Worm (Caenorhabditis elegans): ENCODE measurements around the gene lelo-4.

lelo-4 gene

DNA sequence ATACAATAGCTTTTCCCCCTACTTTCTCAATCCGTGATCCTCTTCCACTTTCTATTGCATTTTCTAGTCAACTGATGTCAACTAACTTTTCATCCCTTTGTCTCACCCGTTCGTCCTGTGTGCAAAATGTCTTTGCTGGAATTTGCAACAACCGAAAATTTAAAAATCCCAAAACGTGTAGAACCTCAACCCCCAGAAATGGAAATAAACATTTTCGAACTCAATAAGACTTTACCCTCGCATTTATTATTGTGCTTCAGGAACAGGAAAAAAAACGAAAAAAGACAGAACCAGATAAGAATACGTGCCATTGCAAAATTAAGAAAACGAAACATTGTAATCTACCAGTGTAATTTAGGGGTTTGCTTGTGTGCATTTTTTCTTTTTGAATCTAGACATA lies 2.6 kb upstream of the lelo-4 start:
- no peak for TF ChIP-seq tab-1 (GFP tag; IDR thresholded peaks at IDR 0.05)
- TF ChIP-seq flt-1 (GFP tag; IDR thresholded peaks at IDR 0.05), result no peak
- TF ChIP-seq ztf-29 (GFP tag; IDR thresholded peaks at IDR 0.05), result no peak
- no peak for TF ChIP-seq med-1 (GFP tag; optimal IDR thresholded peaks at IDR 0.05; ENCODE audit: insufficient read depth)
- no peak for TF ChIP-seq klf-2 (GFP tag; conservative IDR thresholded peaks at IDR 0.05)
- no peak for TF ChIP-seq ref-1 (GFP tag; conservative IDR thresholded peaks at IDR 0.05)
- no peak for TF ChIP-seq cog-1 (tag; optimal IDR thresholded peaks at IDR 0.05)

DNA sequence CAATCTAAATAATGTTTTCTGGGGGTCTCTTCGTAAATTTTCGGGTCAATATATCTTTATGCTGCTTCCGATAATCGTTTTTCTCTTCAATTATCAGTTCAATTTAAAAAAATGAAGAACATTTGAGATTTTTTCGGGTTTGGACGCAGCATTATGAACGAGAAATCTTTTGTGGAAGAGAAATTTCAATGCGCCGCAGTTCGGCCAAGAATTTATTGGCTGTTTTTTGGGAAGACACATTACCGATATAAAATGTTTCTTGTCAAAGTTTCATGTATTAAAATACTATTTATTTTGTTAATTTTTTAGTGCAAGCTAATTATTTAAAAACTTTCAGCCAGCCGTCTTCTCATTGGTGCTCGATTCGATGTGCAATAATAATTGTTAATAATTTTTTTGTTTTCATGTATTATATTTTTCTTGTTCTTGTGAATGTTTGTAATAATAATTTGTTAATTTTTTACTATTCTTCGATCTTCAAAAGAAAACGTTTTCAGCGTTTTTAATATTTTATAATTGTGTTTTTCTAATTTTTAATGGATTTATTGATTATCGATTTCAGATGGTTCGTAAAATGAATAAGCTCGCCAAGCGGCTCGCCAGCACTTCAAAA lies 1.1 kb downstream of the lelo-4 start, which contains the start of the genes C18A3.10 and C18A3.3:
Gene C18A3.10 (minus strand): TSS at position 101 of the 613 bp plus-strand sequence.
Gene C18A3.3 (plus strand): TSS at position 563 of the 613 bp plus-strand sequence.
- no peak for TF ChIP-seq ref-1 (GFP tag; conservative IDR thresholded peaks at IDR 0.05)
- no peak for TF ChIP-seq cog-1 (tag; optimal IDR thresholded peaks at IDR 0.05)

DNA sequence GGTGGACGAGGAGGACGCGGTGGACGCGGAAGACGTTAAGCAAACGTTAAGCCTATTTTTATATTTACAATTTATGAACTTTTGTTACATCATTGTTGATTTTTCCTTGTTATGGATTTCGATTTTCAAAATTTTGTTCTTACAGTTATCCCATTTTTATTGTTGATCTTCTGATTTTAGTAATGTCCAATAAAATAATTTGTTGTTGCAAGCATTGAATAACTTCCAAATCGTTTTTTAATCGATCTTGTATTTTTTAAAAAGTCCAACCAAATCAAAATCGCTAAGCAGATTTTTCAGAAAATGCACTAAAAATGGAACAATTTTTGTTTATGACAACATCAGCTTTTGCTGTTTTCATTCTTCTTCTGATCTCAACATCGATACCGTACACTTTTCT lies 3.1 kb downstream of the lelo-4 start, which contains the start of gene zipt-3:
Gene zipt-3 (plus strand): TSS at position 301 of the 400 bp plus-strand sequence.
- TF ChIP-seq tab-1 (GFP tag; IDR thresholded peaks at IDR 0.05), result no peak
- TF ChIP-seq T22C8.4 (GFP tag; IDR thresholded peaks at IDR 0.05), result no peak
- TF ChIP-seq klf-2 (GFP tag; conservative IDR thresholded peaks at IDR 0.05), result no peak
- no peak for TF ChIP-seq ref-1 (GFP tag; conservative IDR thresholded peaks at IDR 0.05)

- no peak for TF ChIP-seq med-1 (GFP tag; optimal IDR thresholded peaks at IDR 0.05; ENCODE audit: insufficient read depth)
- no peak for TF ChIP-seq klf-2 (GFP tag; conservative IDR thresholded peaks at IDR 0.05)
- no peak for TF ChIP-seq T22C8.4 (GFP tag; IDR thresholded peaks at IDR 0.05)
- TF ChIP-seq ref-1 (GFP tag; conservative IDR thresholded peaks at IDR 0.05), result no peak
- no peak for TF ChIP-seq ztf-23 (GFP tag; IDR thresholded peaks at IDR 0.05)
- no peak for TF ChIP-seq tab-1 (GFP tag; IDR thresholded peaks at IDR 0.05)
- no peak for TF ChIP-seq cog-1 (tag; optimal IDR thresholded peaks at IDR 0.05)
- TF ChIP-seq ztf-29 (GFP tag; IDR thresholded peaks at IDR 0.05), result no peak
- no peak for TF ChIP-seq flt-1 (GFP tag; IDR thresholded peaks at IDR 0.05)
Observed at ce11 chrII:5719848-5720247, 5.1 kb downstream of the lelo-4 start, which contains the start of gene damt-1. Gene damt-1 (plus strand): TSS chrII:5720148.

DNA sequence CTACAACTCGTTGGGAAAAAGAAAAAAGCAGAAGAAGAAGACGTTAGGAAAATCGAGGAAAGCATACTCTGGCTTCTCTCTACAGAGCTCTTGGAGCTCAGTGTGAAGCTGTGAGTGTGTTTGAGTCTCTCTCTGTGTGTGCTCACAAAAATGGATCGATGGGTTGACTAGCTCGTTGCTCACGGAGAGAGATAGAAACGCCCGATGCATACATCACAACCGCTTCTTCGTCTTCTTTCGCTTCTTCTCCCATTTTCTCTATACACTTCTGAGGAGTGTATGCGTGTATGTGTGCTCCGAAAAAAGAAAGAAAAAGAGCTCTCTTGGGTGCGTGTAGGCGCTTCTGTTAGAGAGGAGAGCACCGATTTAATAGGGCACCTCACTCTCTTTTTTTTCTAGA lies 10.4 kb downstream of the lelo-4 start:
- TF ChIP-seq ztf-23 (GFP tag; IDR thresholded peaks at IDR 0.05), result no peak
- no peak for TF ChIP-seq med-1 (GFP tag; optimal IDR thresholded peaks at IDR 0.05; ENCODE audit: insufficient read depth)
- TF ChIP-seq ztf-29 (GFP tag; IDR thresholded peaks at IDR 0.05), result no peak
- no peak for TF ChIP-seq T22C8.4 (GFP tag; IDR thresholded peaks at IDR 0.05)
- TF ChIP-seq klf-2 (GFP tag; conservative IDR thresholded peaks at IDR 0.05), result no peak
- no peak for TF ChIP-seq flt-1 (GFP tag; IDR thresholded peaks at IDR 0.05)
- no peak for TF ChIP-seq tab-1 (GFP tag; IDR thresholded peaks at IDR 0.05)
- no peak for TF ChIP-seq cog-1 (tag; optimal IDR thresholded peaks at IDR 0.05)
- TF ChIP-seq ref-1 (GFP tag; conservative IDR thresholded peaks at IDR 0.05), result no peak

ce11 chrII:5727707-5728106 lies 13.0 kb downstream of the lelo-4 start, which contains the start of gene rab-3:
Gene rab-3 (minus strand): TSS chrII:5727853.
- no peak for TF ChIP-seq cog-1 (tag; optimal IDR thresholded peaks at IDR 0.05)
- TF ChIP-seq ztf-23 (GFP tag; IDR thresholded peaks at IDR 0.05), result no peak
- no peak for TF ChIP-seq klf-2 (GFP tag; conservative IDR thresholded peaks at IDR 0.05)
- TF ChIP-seq flt-1 (GFP tag; IDR thresholded peaks at IDR 0.05), result no peak
- TF ChIP-seq T22C8.4 (GFP tag; IDR thresholded peaks at IDR 0.05), result no peak
- no peak for TF ChIP-seq ztf-29 (GFP tag; IDR thresholded peaks at IDR 0.05)
- TF ChIP-seq med-1 (GFP tag; optimal IDR thresholded peaks at IDR 0.05; ENCODE audit: insufficient read depth), result no peak
- no peak for TF ChIP-seq tab-1 (GFP tag; IDR thresholded peaks at IDR 0.05)
- no peak for TF ChIP-seq ref-1 (GFP tag; conservative IDR thresholded peaks at IDR 0.05)

ce11 chrII:5730343-5731083 lies 15.8 kb downstream of the lelo-4 start, which contains the start of the genes C18A3.7 and C18A3.11:
Gene C18A3.7 (minus strand): TSS chrII:5730443.
Gene C18A3.11 (plus strand): TSS chrII:5731033.
- TF ChIP-seq flt-1 (GFP tag; IDR thresholded peaks at IDR 0.05) (no peak), T22C8.4 (GFP tag; IDR thresholded peaks at IDR 0.05) (no peak), klf-2 (GFP tag; conservative IDR thresholded peaks at IDR 0.05) (no peak), ref-1 (GFP tag; conservative IDR thresholded peaks at IDR 0.05) (no peak), ztf-29 (GFP tag; IDR thresholded peaks at IDR 0.05) (no peak), ztf-23 (GFP tag; IDR thresholded peaks at IDR 0.05) (no peak), cog-1 (tag; optimal IDR thresholded peaks at IDR 0.05) (no peak), tab-1 (GFP tag; IDR thresholded peaks at IDR 0.05) (no peak), med-1 (GFP tag; optimal IDR thresholded peaks at IDR 0.05; ENCODE audit: insufficient read depth) (no peak)

DNA sequence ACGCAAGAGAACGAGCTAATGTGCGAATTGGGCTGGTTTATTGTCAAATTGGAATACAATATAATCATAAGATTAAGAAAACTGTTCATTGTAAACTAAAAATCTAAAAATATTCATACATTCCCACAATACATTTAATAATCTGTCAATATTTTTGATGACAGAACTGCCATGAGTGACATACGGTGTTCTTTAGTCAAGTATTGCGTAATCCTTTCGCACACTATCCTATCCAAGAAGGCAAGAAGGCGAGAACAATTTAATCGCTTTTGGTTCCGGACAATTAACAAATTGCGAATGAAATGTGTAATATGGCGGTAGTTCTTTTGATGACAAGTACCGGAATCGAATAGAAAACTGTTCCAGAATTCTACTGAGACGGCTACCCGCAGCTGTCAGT lies 20.2 kb downstream of the lelo-4 start:
- no peak for TF ChIP-seq ztf-23 (GFP tag; IDR thresholded peaks at IDR 0.05)
- no peak for TF ChIP-seq flt-1 (GFP tag; IDR thresholded peaks at IDR 0.05)
- no peak for TF ChIP-seq T22C8.4 (GFP tag; IDR thresholded peaks at IDR 0.05)
- no peak for TF ChIP-seq cog-1 (tag; optimal IDR thresholded peaks at IDR 0.05)
- TF ChIP-seq tab-1 (GFP tag; IDR thresholded peaks at IDR 0.05), result no peak
- TF ChIP-seq med-1 (GFP tag; optimal IDR thresholded peaks at IDR 0.05; ENCODE audit: insufficient read depth), result no peak
- no peak for TF ChIP-seq ref-1 (GFP tag; conservative IDR thresholded peaks at IDR 0.05)
- TF ChIP-seq klf-2 (GFP tag; conservative IDR thresholded peaks at IDR 0.05), result no peak
- no peak for TF ChIP-seq ztf-29 (GFP tag; IDR thresholded peaks at IDR 0.05)

DNA sequence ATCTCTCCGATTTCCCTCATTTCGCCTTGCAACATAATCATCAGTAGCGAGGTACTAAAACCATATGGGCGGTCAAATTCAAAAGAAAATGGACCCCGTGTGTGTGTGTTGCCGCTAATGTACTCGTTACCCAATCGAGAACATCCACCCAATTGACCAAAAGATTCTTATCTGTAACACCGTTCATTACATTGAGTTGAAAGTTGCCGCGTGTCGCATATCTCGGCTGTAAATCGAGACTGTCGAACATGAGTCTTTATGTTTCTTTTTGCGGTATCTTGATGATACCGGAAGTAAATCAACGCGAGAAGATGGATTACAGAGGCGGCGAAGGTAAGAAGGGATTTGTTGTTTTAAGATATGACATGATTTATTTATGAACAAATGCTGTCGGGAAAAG lies 21.0 kb downstream of the lelo-4 start:
- TF ChIP-seq cog-1 (tag; optimal IDR thresholded peaks at IDR 0.05), result no peak
- TF ChIP-seq flt-1 (GFP tag; IDR thresholded peaks at IDR 0.05), result no peak

ce11 chrII:5736599-5736998 lies 21.9 kb downstream of the lelo-4 start:
- no peak for TF ChIP-seq ref-1 (GFP tag; conservative IDR thresholded peaks at IDR 0.05)
- TF ChIP-seq tab-1 (GFP tag; IDR thresholded peaks at IDR 0.05), result no peak
- no peak for TF ChIP-seq T22C8.4 (GFP tag; IDR thresholded peaks at IDR 0.05)
- TF ChIP-seq ztf-29 (GFP tag; IDR thresholded peaks at IDR 0.05), result no peak
- TF ChIP-seq cog-1 (tag; optimal IDR thresholded peaks at IDR 0.05), result no peak
- no peak for TF ChIP-seq ztf-23 (GFP tag; IDR thresholded peaks at IDR 0.05)
- TF ChIP-seq klf-2 (GFP tag; conservative IDR thresholded peaks at IDR 0.05), result no peak
- no peak for TF ChIP-seq med-1 (GFP tag; optimal IDR thresholded peaks at IDR 0.05; ENCODE audit: insufficient read depth)
- TF ChIP-seq flt-1 (GFP tag; IDR thresholded peaks at IDR 0.05), result no peak

Data from whole organism, midembryonic.